Comparison of ENCODE assay signal across 6 fruit fly cellular contexts in genomic region chr3R:21097631-21098117, dm6.
TF ChIP-seq lines count a peak whose summit lies in the region.

Gene RhoGAP93B, minus strand, starts transcription at chr3R:21097827.

- TF ChIP-seq CTCF in S2 (optimal IDR thresholded peaks at IDR 0.05; lab: Kevin White, UChicago) = peak; percentile 4 to 10
- TF ChIP-seq CTCF in whole organism, embryonic (GFP tag; optimal IDR thresholded peaks at IDR 0.05; lab: Kevin White, UChicago) = peak; percentile 44

TF ChIP-seq in whole organism, adult, 20 proteins besides CTCF, POLR2A, EP300 and RAD21 (continues in another document):
- TF ChIP-seq CG14711 (tag; optimal IDR thresholded peaks at IDR 0.05; lab: Kevin White, UChicago) (peak; percentile 82), pad (GFP tag; optimal IDR thresholded peaks at IDR 0.05; lab: Kevin White, UChicago) (peak; percentile 75), kay (GFP tag; lab: Kevin White, UChicago; ENCODE audit: borderline replicate concordance) (no peak), CG33017 (tag; optimal IDR thresholded peaks at IDR 0.05; lab: Kevin White, UChicago) (peak; percentile 12), cnc (optimal IDR thresholded peaks at IDR 0.05; lab: Kevin White, UChicago) (no peak), CG7101 (tag; optimal IDR thresholded peaks at IDR 0.05; lab: Kevin White, UChicago) (peak; percentile 86), CG11617 (GFP tag; optimal IDR thresholded peaks at IDR 0.05; lab: Kevin White, UChicago) (peak; percentile 92), Clk (GFP tag; optimal IDR thresholded peaks at IDR 0.05; lab: Kevin White, UChicago) (peak; percentile 91), CG1620 (GFP tag; optimal IDR thresholded peaks at IDR 0.05; lab: Kevin White, UChicago) (peak; percentile 85), cic (GFP tag; optimal IDR thresholded peaks at IDR 0.05; lab: Kevin White, UChicago) (peak; percentile 78), CG5204 (GFP tag; optimal IDR thresholded peaks at IDR 0.05; lab: Kevin White, UChicago) (no peak), CG7045 (GFP tag; optimal IDR thresholded peaks at IDR 0.05; lab: Kevin White, UChicago) (peak; percentile 90), bab1 (GFP tag; optimal IDR thresholded peaks at IDR 0.05; lab: Kevin White, UChicago) (peak; percentile 94), tj (GFP tag; optimal IDR thresholded peaks at IDR 0.05; lab: Kevin White, UChicago) (peak; percentile 81), Mnt (GFP tag; optimal IDR thresholded peaks at IDR 0.05; lab: Kevin White, UChicago) (peak; percentile 85), Hr96 (GFP tag; optimal IDR thresholded peaks at IDR 0.05; lab: Kevin White, UChicago) (no peak), Crg-1 (GFP tag; optimal IDR thresholded peaks at IDR 0.05; lab: Kevin White, UChicago) (peak; percentile 74), CG12768 (GFP tag; optimal IDR thresholded peaks at IDR 0.05; lab: Kevin White, UChicago) (peak; percentile 92)

TF ChIP-seq in whole organism, embryonic, 481 proteins besides CTCF, POLR2A, EP300 and RAD21 (continues in another document):
- TF ChIP-seq CG10431 (GFP tag; optimal IDR thresholded peaks at IDR 0.05; lab: Kevin White, UChicago) (no peak), onecut (GFP tag; IDR thresholded peaks at IDR 0.05; lab: Robert Waterston, UW) (peak; percentile 76), Scr (GFP tag; IDR thresholded peaks at IDR 0.05; lab: Robert Waterston, UW; ENCODE audit: partially characterized antibody) (peak; percentile 100), CG7839 (tag; optimal IDR thresholded peaks at IDR 0.05; lab: Kevin White, UChicago) (peak; percentile 76), CG12236 (GFP tag; optimal IDR thresholded peaks at IDR 0.05; lab: Kevin White, UChicago) (peak; percentile 57), NC2β (GFP tag; optimal IDR thresholded peaks at IDR 0.05; lab: Kevin White, UChicago) (peak; percentile 83), btn (GFP tag; optimal IDR thresholded peaks at IDR 0.05; lab: Kevin White, UChicago) (peak; percentile 86), CG15073 (GFP tag; optimal IDR thresholded peaks at IDR 0.05; lab: Kevin White, UChicago) (no peak), Optix (GFP tag; IDR thresholded peaks at IDR 0.05; lab: Robert Waterston, UW) (peak; percentile 95), tin (GFP tag; optimal IDR thresholded peaks at IDR 0.05; lab: Kevin White, UChicago) (peak; percentile 78), fd102C (GFP tag; optimal IDR thresholded peaks at IDR 0.05; lab: Kevin White, UChicago) (peak; percentile 48), dm (GFP tag; optimal IDR thresholded peaks at IDR 0.05; lab: Kevin White, UChicago) (peak; percentile 90), CHES-1-like (GFP tag; optimal IDR thresholded peaks at IDR 0.05; lab: Kevin White, UChicago) (peak; percentile 95), dan (GFP tag; IDR thresholded peaks at IDR 0.05; lab: Robert Waterston, UW) (peak; percentile 58), HLHmδ (GFP tag; optimal IDR thresholded peaks at IDR 0.05; lab: Kevin White, UChicago) (peak; percentile 57), CG12071 (GFP tag; optimal IDR thresholded peaks at IDR 0.05; lab: Kevin White, UChicago) (no peak), eve (GFP tag; optimal IDR thresholded peaks at IDR 0.05; lab: Kevin White, UChicago) (peak in 1 of 2 experiments; percentile 20), CG31441 (GFP tag; IDR thresholded peaks at IDR 0.05; lab: Robert Waterston, UW) (peak; percentile 77)

TF ChIP-seq in whole organism, prepupa, 60 proteins besides CTCF, POLR2A, EP300 and RAD21 (continues in another document):
- TF ChIP-seq CG10669 (GFP tag; optimal IDR thresholded peaks at IDR 0.05; lab: Kevin White, UChicago) (peak; percentile 70), Sox14 (GFP tag; optimal IDR thresholded peaks at IDR 0.05; lab: Kevin White, UChicago) (peak; percentile 88), topi (GFP tag; optimal IDR thresholded peaks at IDR 0.05; lab: Kevin White, UChicago) (peak; percentile 89), ss (GFP tag; optimal IDR thresholded peaks at IDR 0.05; lab: Kevin White, UChicago) (peak in 1 of 2 experiments; percentile 71), salr (GFP tag; optimal IDR thresholded peaks at IDR 0.05; lab: Kevin White, UChicago) (peak; percentile 49 to 56), Eip93F (GFP tag; optimal IDR thresholded peaks at IDR 0.05; lab: Kevin White, UChicago) (no peak), Hr39 (GFP tag; optimal IDR thresholded peaks at IDR 0.05; lab: Kevin White, UChicago) (peak; percentile 82), net (GFP tag; optimal IDR thresholded peaks at IDR 0.05; lab: Kevin White, UChicago) (peak; percentile 37), svp (GFP tag; lab: Kevin White, UChicago) (peak; percentile 92), acj6 (GFP tag; optimal IDR thresholded peaks at IDR 0.05; lab: Kevin White, UChicago) (peak; percentile 68), CG32006 (GFP tag; optimal IDR thresholded peaks at IDR 0.05; lab: Kevin White, UChicago) (peak; percentile 84), Met (GFP tag; optimal IDR thresholded peaks at IDR 0.05; lab: Kevin White, UChicago) (no peak), cyc (GFP tag; optimal IDR thresholded peaks at IDR 0.05; lab: Kevin White, UChicago) (peak; percentile 77), dac (GFP tag; optimal IDR thresholded peaks at IDR 0.05; lab: Kevin White, UChicago) (peak; percentile 62), fd85E (GFP tag; optimal IDR thresholded peaks at IDR 0.05; lab: Kevin White, UChicago) (no peak), CG4318 (GFP tag; optimal IDR thresholded peaks at IDR 0.05; lab: Kevin White, UChicago) (no peak), CG8632 (GFP tag; optimal IDR thresholded peaks at IDR 0.05; lab: Kevin White, UChicago) (peak; percentile 54), esn (GFP tag; optimal IDR thresholded peaks at IDR 0.05; lab: Kevin White, UChicago) (peak; percentile 90), CG11902 (GFP tag; optimal IDR thresholded peaks at IDR 0.05; lab: Kevin White, UChicago) (peak; percentile 66)

TF ChIP-seq in whole organism, pupa, 21 proteins besides CTCF, POLR2A, EP300 and RAD21:
- TF ChIP-seq CG12605 (GFP tag; IDR thresholded peaks at IDR 0.05; lab: Robert Waterston, UW) (peak; percentile 60), CG8159 (tag; optimal IDR thresholded peaks at IDR 0.05; lab: Kevin White, UChicago) (peak; percentile 75), EcR (GFP tag; optimal IDR thresholded peaks at IDR 0.05; lab: Kevin White, UChicago) (peak; percentile 10), CG10348 (GFP tag; IDR thresholded peaks at IDR 0.05; lab: Robert Waterston, UW) (peak; percentile 87), Ets98B (GFP tag; IDR thresholded peaks at IDR 0.05; lab: Robert Waterston, UW) (peak; percentile 90), Snoo (tag; optimal IDR thresholded peaks at IDR 0.05; lab: Kevin White, UChicago) (peak; percentile 70), rn (GFP tag; IDR thresholded peaks at IDR 0.05; lab: Robert Waterston, UW) (peak; percentile 80), fd96Ca (GFP tag; IDR thresholded peaks at IDR 0.05; lab: Robert Waterston, UW) (peak; percentile 95), Pif1A (GFP tag; optimal IDR thresholded peaks at IDR 0.05; lab: Kevin White, UChicago) (no peak), CG9948 (tag; optimal IDR thresholded peaks at IDR 0.05; lab: Kevin White, UChicago) (peak; percentile 63), CG8301 (tag; optimal IDR thresholded peaks at IDR 0.05; lab: Kevin White, UChicago) (no peak), CG14655 (GFP tag; optimal IDR thresholded peaks at IDR 0.05; lab: Kevin White, UChicago) (no peak), CG15710 (tag; optimal IDR thresholded peaks at IDR 0.05; lab: Kevin White, UChicago) (peak; percentile 76), D1 (tag; optimal IDR thresholded peaks at IDR 0.05; lab: Kevin White, UChicago) (no peak), CG32121 (GFP tag; IDR thresholded peaks at IDR 0.05; lab: Robert Waterston, UW) (peak; percentile 88), CG34367 (tag; optimal IDR thresholded peaks at IDR 0.05; lab: Kevin White, UChicago) (peak; percentile 64), gl (tag; optimal IDR thresholded peaks at IDR 0.05; lab: Kevin White, UChicago) (peak; percentile 47), CG4496 (GFP tag; IDR thresholded peaks at IDR 0.05; lab: Robert Waterston, UW) (peak; percentile 83; the same call in 2 of the 3 replicates), CG13204 (GFP tag; optimal IDR thresholded peaks at IDR 0.05; lab: Kevin White, UChicago) (no peak), CG17806 (tag; optimal IDR thresholded peaks at IDR 0.05; lab: Kevin White, UChicago) (peak; percentile 69), Pif1B (GFP tag; optimal IDR thresholded peaks at IDR 0.05; lab: Kevin White, UChicago) (no peak)

TF ChIP-seq in whole organism, wandering third instar larva, 38 proteins besides CTCF, POLR2A, EP300 and RAD21 (continues in another document):
- peak; percentile 82 for TF ChIP-seq psq (GFP tag; optimal IDR thresholded peaks at IDR 0.05; lab: Kevin White, UChicago)
- peak; percentile 84 for TF ChIP-seq CG9705 (GFP tag; optimal IDR thresholded peaks at IDR 0.05; lab: Kevin White, UChicago)
- TF ChIP-seq Dif (GFP tag; optimal IDR thresholded peaks at IDR 0.05; lab: Kevin White, UChicago; ENCODE audit: partially characterized antibody) = no peak
- TF ChIP-seq Mio (GFP tag; optimal IDR thresholded peaks at IDR 0.05; lab: Kevin White, UChicago) = peak; percentile 40
- TF ChIP-seq foxo (GFP tag; optimal IDR thresholded peaks at IDR 0.05; lab: Kevin White, UChicago) = peak; percentile 36 to 83
- TF ChIP-seq Abd-B (GFP tag; optimal IDR thresholded peaks at IDR 0.05; lab: Kevin White, UChicago) = no peak
- peak; percentile 84 for TF ChIP-seq HLH106 (tag; optimal IDR thresholded peaks at IDR 0.05; lab: Kevin White, UChicago)
- TF ChIP-seq Jra (GFP tag; optimal IDR thresholded peaks at IDR 0.05; lab: Kevin White, UChicago) = peak; percentile 97
- TF ChIP-seq lola (GFP tag; optimal IDR thresholded peaks at IDR 0.05; lab: Kevin White, UChicago) = no peak
- peak; percentile 82 for TF ChIP-seq h (GFP tag; optimal IDR thresholded peaks at IDR 0.05; lab: Kevin White, UChicago)
- TF ChIP-seq OdsH (GFP tag; optimal IDR thresholded peaks at IDR 0.05; lab: Kevin White, UChicago) = peak; percentile 65
- TF ChIP-seq sage (GFP tag; optimal IDR thresholded peaks at IDR 0.05; lab: Kevin White, UChicago) = no peak
- no peak for TF ChIP-seq dl (GFP tag; optimal IDR thresholded peaks at IDR 0.05; lab: Kevin White, UChicago; ENCODE audit: insufficient read depth in 1 of 2, partially characterized antibody in 2 of 2)
- TF ChIP-seq Hnf4 (GFP tag; optimal IDR thresholded peaks at IDR 0.05; lab: Kevin White, UChicago) = no peak
- TF ChIP-seq N (GFP tag; optimal IDR thresholded peaks at IDR 0.05; lab: Kevin White, UChicago) = no peak
- peak; percentile 80 for TF ChIP-seq Sp1 (GFP tag; optimal IDR thresholded peaks at IDR 0.05; lab: Kevin White, UChicago)
- TF ChIP-seq tai (GFP tag; optimal IDR thresholded peaks at IDR 0.05; lab: Kevin White, UChicago) = no peak
- TF ChIP-seq fru (GFP tag; optimal IDR thresholded peaks at IDR 0.05; lab: Kevin White, UChicago) = peak; percentile 91
- peak; percentile 35 for TF ChIP-seq sv (GFP tag; optimal IDR thresholded peaks at IDR 0.05; lab: Kevin White, UChicago)
- no peak for TF ChIP-seq Rel (GFP tag; optimal IDR thresholded peaks at IDR 0.05; lab: Kevin White, UChicago)
- peak; percentile 68 for TF ChIP-seq Rel (tag; optimal IDR thresholded peaks at IDR 0.05; lab: Kevin White, UChicago)
- TF ChIP-seq br (GFP tag; optimal IDR thresholded peaks at IDR 0.05; lab: Kevin White, UChicago) = peak; percentile 83
- TF ChIP-seq dmrt93B (GFP tag; optimal IDR thresholded peaks at IDR 0.05; lab: Kevin White, UChicago) = no peak
- TF ChIP-seq GATAd (GFP tag; optimal IDR thresholded peaks at IDR 0.05; lab: Kevin White, UChicago) = no peak
